Fruit fly (Drosophila melanogaster) whole organism: Measurements from ENCODE around the gene Mettl4.

Experiments used
- CG8478 ChIP-seq: fragments of >200 bp; optimal IDR thresholded peaks from 2 replicates; lab custom pipeline; 2018; ENCODE audit warnings: inconsistent platforms
- Dll ChIP-seq: fragments of >200 bp; optimal IDR thresholded peaks from 2 replicates; lab custom pipeline; 2017
- EcR ChIP-seq, 2 experiments: fragments of >200 bp; optimal IDR thresholded peaks; 2 replicates each; lab custom pipeline; 2017; ENCODE audit warnings: missing biosample characterization in 2 of 2, missing genetic modification characterization in 2 of 2, missing genetic modification reagents in 2 of 2
- pan ChIP-seq: fragments of >200 bp; optimal IDR thresholded peaks from 2 replicates; lab custom pipeline; 2017
- psq ChIP-seq: fragments of >200 bp; optimal IDR thresholded peaks from 2 replicates; lab custom pipeline; 2017
- usp ChIP-seq: fragments of >200 bp; optimal IDR thresholded peaks from 2 replicates; lab custom pipeline; 2017; ENCODE audit warnings: missing biosample characterization, missing genetic modification characterization, mixed read lengths

- TF ChIP-seq CG8478 (lab: Kevin White, UChicago) (no peak), Dll (lab: Kevin White, UChicago) (no peak), pan (lab: Kevin White, UChicago) (no peak), EcR (GFP tag; optimal IDR thresholded peaks at IDR 0.05; lab: Kevin White, UChicago) (no peak), psq (no peak), usp (GFP tag; lab: Kevin White, UChicago) (no peak)
These were observed 42.0 kb downstream of the Mettl4 start, which contains the start of gene NPF for dm6 chr3R:16608920-16609319.
